Worm (Caenorhabditis elegans) whole organism, mixed stage, embryonic: Measurements from ENCODE around the gene nhr-237.

Source experiments
- blmp-1 ChIP-seq: fragments of 150-350 bp; optimal IDR thresholded peaks from 2 replicates; lab custom pipeline; 2014; ENCODE audit warnings: missing biosample characterization, missing genetic modification characterization
- ceh-39 ChIP-seq: fragments of 150-350 bp; optimal IDR thresholded peaks from 2 replicates; lab custom pipeline; 2014; ENCODE audit warnings: missing biosample characterization, missing genetic modification characterization
- elt-1 ChIP-seq: sonication (generic microtip); optimal IDR thresholded peaks from 2 replicates; lab custom pipeline; 2017; ENCODE audit warnings: missing genetic modification characterization, mild to moderate bottlenecking, missing compliant biosample characterization, antibody characterized with exemption, moderate library complexity, borderline replicate concordance; ENCODE audit not compliant: insufficient read depth
- mep-1 ChIP-seq: fragments of 150-350 bp; optimal IDR thresholded peaks from 2 replicates; lab custom pipeline; 2017; ENCODE audit warnings: missing biosample characterization, missing genetic modification reagents, missing genetic modification characterization, inconsistent platforms
- unc-39 ChIP-seq: fragments of 150-350 bp; optimal IDR thresholded peaks from 2 replicates; lab custom pipeline; 2014; ENCODE audit warnings: missing biosample characterization, missing genetic modification characterization
- unc-62 ChIP-seq: fragments of 150-350 bp; optimal IDR thresholded peaks from 2 replicates; lab custom pipeline; 2014; ENCODE audit warnings: missing biosample characterization, missing genetic modification reagents, missing genetic modification characterization
- ztf-11 ChIP-seq: fragments of 150-350 bp; optimal IDR thresholded peaks from 2 replicates; lab custom pipeline; 2014; ENCODE audit warnings: missing biosample characterization, missing genetic modification characterization

DNA sequence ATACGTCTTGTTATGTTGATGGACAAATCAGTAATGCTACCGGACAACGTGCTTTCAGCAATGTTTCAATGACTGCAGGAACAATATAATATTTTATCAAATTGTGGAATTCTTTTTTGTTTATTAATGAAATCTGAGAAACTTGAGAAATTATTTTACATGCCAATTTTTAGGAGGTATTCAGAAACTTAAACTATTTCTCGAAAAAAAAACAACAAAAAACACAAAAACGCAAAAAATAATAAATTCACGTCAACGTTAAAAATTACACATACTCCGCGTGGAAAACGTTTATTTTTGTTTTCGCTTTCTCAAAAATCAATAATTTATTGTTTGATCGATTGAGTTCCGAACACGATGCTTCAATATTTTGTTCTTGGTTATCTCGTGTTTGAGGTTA lies 15.6 kb upstream of the nhr-237 start, which contains the start of gene Y46H3D.1:
- TF ChIP-seq unc-62 (GFP tag; lab: Kevin White, UChicago) (no peak), unc-39 (tag; lab: Kevin White, UChicago) (no peak), blmp-1 (tag; lab: Kevin White, UChicago) (no peak), elt-1 (tag; lab: Kevin White, UChicago) (no peak), ceh-39 (no peak), mep-1 (tag; lab: Kevin White, UChicago) (no peak), ztf-11 (tag; lab: Kevin White, UChicago) (no peak)
